Worm (Caenorhabditis elegans) whole organism, L1 larva: ENCODE results near the gene F19C7.2.

Experiments
- C16A3.4 ChIP-seq: fragments of 150-350 bp; optimal IDR thresholded peaks from 2 replicates; lab custom pipeline; 2014; ENCODE audit warnings: missing biosample characterization, missing genetic modification characterization
- F16B12.6 ChIP-seq: fragments of 150-350 bp; optimal IDR thresholded peaks from 2 replicates; lab custom pipeline; 2014; ENCODE audit warnings: missing biosample characterization, missing genetic modification characterization
- ama-1 ChIP-seq: fragments of 150-350 bp; optimal IDR thresholded peaks from 2 replicates; lab custom pipeline; 2014
- ces-1 ChIP-seq: fragments of 150-350 bp; optimal IDR thresholded peaks from 2 replicates; lab custom pipeline; 2014; ENCODE audit warnings: missing biosample characterization, missing genetic modification reagents, missing genetic modification characterization
- dpl-1 ChIP-seq, 3 experiments: fragments of 150-350 bp in 2 of 3; sonication (generic microtip) in 1 of 3; optimal IDR thresholded peaks; 2 replicates each; lab custom pipeline; 2014 to 2017; ENCODE audit warnings: missing biosample characterization in 3 of 3, missing genetic modification characterization in 3 of 3, missing genetic modification reagents in 3 of 3
- efl-1 ChIP-seq, 4 experiments: fragments of 150-350 bp; optimal IDR thresholded peaks in 3 of 4; peaks in 1 of 4; 1 replicate in 1 of 4; 2 replicates in 3 of 4; lab custom pipeline; 2014; ENCODE audit warnings: missing biosample characterization in 2 of 4, missing genetic modification characterization in 2 of 4, missing genetic modification reagents in 2 of 4
- egl-13 ChIP-seq: sonication (generic microtip); optimal IDR thresholded peaks from 2 replicates; lab custom pipeline; 2016; ENCODE audit warnings: missing genotype, missing genetic modification reagents, missing genetic modification characterization, missing compliant biosample characterization
- elt-2 ChIP-seq: sonication (generic microtip); optimal IDR thresholded peaks from 2 replicates; lab custom pipeline; 2016; ENCODE audit warnings: missing genetic modification characterization, mild to moderate bottlenecking, inconsistent platforms, missing compliant biosample characterization, missing genetic modification reagents
- fkh-10 ChIP-seq: sonication (generic microtip); optimal IDR thresholded peaks from 2 replicates; lab custom pipeline; 2017; ENCODE audit warnings: missing biosample characterization, missing genetic modification reagents, missing genetic modification characterization
- hlh-4 ChIP-seq: sonication (generic microtip); optimal IDR thresholded peaks from 2 replicates; lab custom pipeline; 2016; ENCODE audit warnings: mild to moderate bottlenecking, missing genetic modification characterization, missing compliant biosample characterization
- hpl-2 ChIP-seq: fragments of 150-350 bp; optimal IDR thresholded peaks from 2 replicates; lab custom pipeline; 2014; ENCODE audit warnings: missing biosample characterization, missing genetic modification reagents, missing genetic modification characterization
- isw-1 ChIP-seq: fragments of 200-800 bp; sonication (Bioruptor generic); IDR thresholded peaks from 2 replicates; pipeline ENCODE4 v1.3.6; 2022; ENCODE audit warnings: missing genetic modification characterization, missing compliant biosample characterization
- jun-1 ChIP-seq: fragments of 150-350 bp; optimal IDR thresholded peaks from 2 replicates; lab custom pipeline; 2014; ENCODE audit warnings: missing biosample characterization, missing genetic modification reagents, missing genetic modification characterization
- lin-14 ChIP-seq: fragments of 200-800 bp; sonication (Bioruptor generic); optimal IDR thresholded peaks from 2 replicates; lab custom pipeline; 2018; ENCODE audit warnings: mild to moderate bottlenecking, missing genetic modification characterization, moderate library complexity, missing compliant biosample characterization
- lin-15B ChIP-seq: fragments of 150-350 bp; sonication (generic microtip); optimal IDR thresholded peaks from 3 replicates; lab custom pipeline; 2014; ENCODE audit warnings: missing biosample characterization, missing genetic modification characterization
- lsy-2 ChIP-seq, 2 experiments: fragments of 150-350 bp; optimal IDR thresholded peaks; 2 replicates each; lab custom pipeline; 2014; ENCODE audit warnings: missing biosample characterization in 2 of 2, missing genetic modification characterization in 2 of 2
- mdl-1 ChIP-seq, 2 experiments: fragments of 150-350 bp; optimal IDR thresholded peaks; 2 replicates each; lab custom pipeline; 2014 to 2017; ENCODE audit warnings: missing biosample characterization in 2 of 2, missing genetic modification characterization in 2 of 2, inconsistent platforms in 1 of 2
- mep-1 ChIP-seq: fragments of 150-350 bp; optimal IDR thresholded peaks from 2 replicates; lab custom pipeline; 2014; ENCODE audit warnings: missing biosample characterization, missing genetic modification characterization
- nhr-11 ChIP-seq: fragments of 150-350 bp; optimal IDR thresholded peaks from 2 replicates; lab custom pipeline; 2014; ENCODE audit warnings: missing biosample characterization, missing genetic modification characterization
- nhr-12 ChIP-seq: sonication (generic microtip); optimal IDR thresholded peaks from 2 replicates; lab custom pipeline; 2017; ENCODE audit warnings: missing biosample characterization, missing genetic modification characterization
- nhr-237 ChIP-seq: fragments of 150-350 bp; optimal IDR thresholded peaks from 2 replicates; lab custom pipeline; 2014; ENCODE audit warnings: missing biosample characterization, missing genetic modification characterization
- nhr-28 ChIP-seq: fragments of 150-350 bp; optimal IDR thresholded peaks from 2 replicates; lab custom pipeline; 2014; ENCODE audit warnings: missing biosample characterization, missing genetic modification characterization
- nhr-47 ChIP-seq: sonication (generic microtip); optimal IDR thresholded peaks from 2 replicates; lab custom pipeline; 2016; ENCODE audit warnings: mild to moderate bottlenecking, missing genetic modification characterization, moderate library complexity, missing compliant biosample characterization
- nhr-77 ChIP-seq: fragments of 150-350 bp; optimal IDR thresholded peaks from 2 replicates; lab custom pipeline; 2014; ENCODE audit warnings: missing biosample characterization, missing genetic modification characterization
- nhr-84 ChIP-seq: sonication (generic microtip); optimal IDR thresholded peaks from 2 replicates; lab custom pipeline; 2017; ENCODE audit warnings: missing biosample characterization, missing genetic modification characterization
- nhr-85 ChIP-seq: sonication (generic microtip); peaks from one replicate; lab custom pipeline; 2016; ENCODE audit warnings: missing genetic modification characterization, inconsistent platforms, missing compliant biosample characterization
- nhr-90 ChIP-seq: sonication (generic microtip); optimal IDR thresholded peaks from 2 replicates; lab custom pipeline; 2016; ENCODE audit warnings: mild to moderate bottlenecking, missing genetic modification characterization, missing compliant biosample characterization; ENCODE audit not compliant: poor library complexity
- pag-3 ChIP-seq: sonication (generic microtip); optimal IDR thresholded peaks from 2 replicates; lab custom pipeline; 2017; ENCODE audit warnings: missing genetic modification characterization, mild to moderate bottlenecking, missing compliant biosample characterization, antibody characterized with exemption, borderline replicate concordance; ENCODE audit not compliant: insufficient read depth
- pax-3 ChIP-seq: fragments of 200-800 bp; sonication (Bioruptor generic); optimal IDR thresholded peaks from 2 replicates; lab custom pipeline; 2018; ENCODE audit warnings: mild to moderate bottlenecking, missing genetic modification characterization, moderate library complexity, missing compliant biosample characterization
- snu-23 ChIP-seq: sonication (generic microtip); optimal IDR thresholded peaks from 2 replicates; lab custom pipeline; 2016; ENCODE audit warnings: missing genetic modification characterization, missing compliant biosample characterization
- sox-4 ChIP-seq: sonication (generic microtip); optimal IDR thresholded peaks from 2 replicates; lab custom pipeline; 2016; ENCODE audit warnings: missing genetic modification characterization, missing compliant biosample characterization
- sup-37 ChIP-seq: fragments of 200-800 bp; sonication (Bioruptor generic); optimal IDR thresholded peaks from 2 replicates; lab custom pipeline; 2018; ENCODE audit warnings: mild to moderate bottlenecking, missing genetic modification characterization, missing compliant biosample characterization
- tlp-1 ChIP-seq: fragments of 150-350 bp; optimal IDR thresholded peaks from 2 replicates; lab custom pipeline; 2014; ENCODE audit warnings: missing biosample characterization, missing genetic modification characterization
- unc-130 ChIP-seq: fragments of 150-350 bp; optimal IDR thresholded peaks from 2 replicates; lab custom pipeline; 2017; ENCODE audit warnings: missing biosample characterization, missing genetic modification characterization, inconsistent platforms
- vab-15 ChIP-seq: sonication (generic microtip); optimal IDR thresholded peaks from 2 replicates; lab custom pipeline; 2017; ENCODE audit warnings: missing genotype, mild to moderate bottlenecking, missing genetic modification characterization, missing compliant biosample characterization

Gene F19C7.2

ce11 chrIV:4564541-4564940, 35.2 kb upstream of the F19C7.2 start:
- peak; percentile 44 for TF ChIP-seq nhr-85 (tag; lab: Kevin White, UChicago)
- no peak for TF ChIP-seq jun-1

ce11 chrIV:4565882-4566281, 33.9 kb upstream of the F19C7.2 start:
- TF ChIP-seq nhr-84 (tag; lab: Kevin White, UChicago) (no peak), nhr-47 (tag; lab: Kevin White, UChicago) (no peak), nhr-12 (tag; lab: Kevin White, UChicago) (no peak), hpl-2 (GFP tag; lab: Kevin White, UChicago) (no peak), ces-1 (no peak), snu-23 (GFP tag; lab: Kevin White, UChicago) (no peak), lin-15B (tag; lab: Kevin White, UChicago) (no peak), mep-1 (tag; lab: Kevin White, UChicago) (no peak), jun-1 (no peak), hlh-4 (tag; lab: Kevin White, UChicago) (no peak), efl-1 (optimal IDR thresholded peaks at IDR 0.05; lab: Kevin White, UChicago) (no peak), efl-1 (GFP tag; optimal IDR thresholded peaks at IDR 0.05 in 1 of 2; lab: Kevin White, UChicago) (no peak), nhr-28 (tag; lab: Kevin White, UChicago) (no peak), F16B12.6 (tag; lab: Kevin White, UChicago) (no peak), vab-15 (tag; lab: Kevin White, UChicago) (no peak), mdl-1 (tag; optimal IDR thresholded peaks at IDR 0.05; lab: Kevin White, UChicago) (no peak), elt-2 (tag; lab: Kevin White, UChicago) (no peak)

ce11 chrIV:4567343-4567742, 32.4 kb upstream of the F19C7.2 start, which contains the start of gene F28E10.4:
Gene F28E10.4 (minus strand): TSS chrIV:4567443.
- no peak for TF ChIP-seq egl-13 (tag; lab: Kevin White, UChicago)
- no peak for TF ChIP-seq nhr-11
- no peak for TF ChIP-seq nhr-77 (tag; lab: Kevin White, UChicago)
- TF ChIP-seq nhr-237 (tag; lab: Kevin White, UChicago) = no peak
- no peak for TF ChIP-seq lin-15B (tag; lab: Kevin White, UChicago)
- no peak for TF ChIP-seq sup-37 (GFP tag; lab: Kevin White, UChicago)
- TF ChIP-seq hlh-4 (tag; lab: Kevin White, UChicago) = no peak
- no peak for TF ChIP-seq unc-130 (tag; lab: Kevin White, UChicago)
- TF ChIP-seq tlp-1 (tag; lab: Kevin White, UChicago) = no peak
- TF ChIP-seq dpl-1 (GFP tag; optimal IDR thresholded peaks at IDR 0.05; lab: Kevin White, UChicago) = no peak
- TF ChIP-seq C16A3.4 (tag; lab: Kevin White, UChicago) = no peak
- TF ChIP-seq isw-1 (GFP tag; lab: Robert Waterston, UW) = no peak
- TF ChIP-seq pag-3 (tag; lab: Kevin White, UChicago) = no peak
- no peak for TF ChIP-seq pax-3 (tag; lab: Kevin White, UChicago)
- no peak for TF ChIP-seq sox-4 (tag; lab: Kevin White, UChicago)
- TF ChIP-seq lsy-2 (tag; optimal IDR thresholded peaks at IDR 0.05; lab: Kevin White, UChicago) = no peak

- no peak for TF ChIP-seq nhr-90 (tag; lab: Kevin White, UChicago)
- TF ChIP-seq nhr-237 (tag; lab: Kevin White, UChicago) = no peak
- peak; percentile 54 for TF ChIP-seq lin-14 (GFP tag; lab: Kevin White, UChicago)
- peak; percentile 77 for TF ChIP-seq fkh-10 (GFP tag; lab: Kevin White, UChicago)
- no peak for TF ChIP-seq sox-4 (tag; lab: Kevin White, UChicago)
- no peak for TF ChIP-seq ama-1
These were observed 31.3 kb upstream of the F19C7.2 start, which contains the start of gene F28E10.1 for ce11 chrIV:4568402-4568891. Gene F28E10.1 (plus strand): TSS chrIV:4568841.
